Worm (Caenorhabditis elegans): Measurements from ENCODE around the gene dhs-7.
A peak's percentile ranks its signal among the peaks of the same experiment; 100 is the strongest.

dhs-7 gene

DNA sequence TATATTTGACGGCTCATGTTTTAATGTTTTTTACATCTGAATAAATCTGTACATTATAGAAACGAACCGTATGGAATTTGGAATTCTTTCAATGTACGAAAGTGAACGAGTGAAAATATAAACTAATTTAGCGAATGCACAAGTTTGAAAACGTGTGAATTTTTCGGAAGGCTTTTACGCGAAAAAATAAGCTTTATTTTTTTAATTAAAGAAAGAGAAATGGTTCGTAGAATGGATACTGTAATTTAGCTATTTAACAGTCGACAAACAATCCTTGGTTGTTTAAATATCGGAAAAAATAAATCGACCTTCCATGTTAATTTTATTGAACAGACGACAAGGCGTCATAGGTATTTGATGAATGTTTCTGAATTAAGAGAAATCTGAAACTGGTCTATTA is 12.7 kb downstream of the dhs-7 start, which contains the start of gene acdh-12:
Gene acdh-12 (minus strand): TSS at position 101 of the 400 bp plus-strand sequence.
- TF ChIP-seq klf-2 (GFP tag; conservative IDR thresholded peaks at IDR 0.05) (no peak), tab-1 (GFP tag; IDR thresholded peaks at IDR 0.05) (no peak), flt-1 (GFP tag; IDR thresholded peaks at IDR 0.05) (no peak), med-1 (GFP tag; optimal IDR thresholded peaks at IDR 0.05; ENCODE audit: insufficient read depth) (no peak), T22C8.4 (GFP tag; IDR thresholded peaks at IDR 0.05) (no peak), cog-1 (tag; optimal IDR thresholded peaks at IDR 0.05) (no peak), ztf-29 (GFP tag; IDR thresholded peaks at IDR 0.05) (no peak), ref-1 (GFP tag; conservative IDR thresholded peaks at IDR 0.05) (no peak), ztf-23 (GFP tag; IDR thresholded peaks at IDR 0.05) (no peak)

DNA sequence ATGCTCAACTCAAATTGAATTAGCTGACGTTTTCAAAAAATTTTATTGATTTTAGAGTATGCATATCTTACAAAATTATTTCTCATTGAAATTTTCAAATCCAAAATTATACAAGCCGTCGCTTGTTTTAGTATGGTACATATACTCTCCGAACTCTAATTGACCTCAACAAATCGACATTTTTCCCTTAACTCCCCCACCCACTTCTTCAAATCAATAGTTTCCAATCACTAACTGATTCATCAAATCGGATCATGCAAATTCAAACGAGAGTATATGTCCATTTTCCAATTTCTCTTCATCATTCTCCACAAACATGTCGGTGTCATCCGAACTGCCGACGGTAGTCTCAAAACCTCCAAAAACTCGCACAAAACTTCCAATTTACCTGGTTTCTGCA is 19.1 kb downstream of the dhs-7 start, which contains the start of gene E04F6.4:
Gene E04F6.4 (plus strand): TSS at position 301 of the 400 bp plus-strand sequence.
- TF ChIP-seq med-1 (GFP tag; optimal IDR thresholded peaks at IDR 0.05; ENCODE audit: insufficient read depth) (no peak), klf-2 (GFP tag; conservative IDR thresholded peaks at IDR 0.05) (no peak), tab-1 (GFP tag; IDR thresholded peaks at IDR 0.05) (no peak), flt-1 (GFP tag; IDR thresholded peaks at IDR 0.05) (no peak), cog-1 (tag; optimal IDR thresholded peaks at IDR 0.05) (no peak), ztf-29 (GFP tag; IDR thresholded peaks at IDR 0.05) (no peak), ref-1 (GFP tag; conservative IDR thresholded peaks at IDR 0.05) (no peak), ztf-23 (GFP tag; IDR thresholded peaks at IDR 0.05) (no peak), T22C8.4 (GFP tag; IDR thresholded peaks at IDR 0.05) (no peak)

DNA sequence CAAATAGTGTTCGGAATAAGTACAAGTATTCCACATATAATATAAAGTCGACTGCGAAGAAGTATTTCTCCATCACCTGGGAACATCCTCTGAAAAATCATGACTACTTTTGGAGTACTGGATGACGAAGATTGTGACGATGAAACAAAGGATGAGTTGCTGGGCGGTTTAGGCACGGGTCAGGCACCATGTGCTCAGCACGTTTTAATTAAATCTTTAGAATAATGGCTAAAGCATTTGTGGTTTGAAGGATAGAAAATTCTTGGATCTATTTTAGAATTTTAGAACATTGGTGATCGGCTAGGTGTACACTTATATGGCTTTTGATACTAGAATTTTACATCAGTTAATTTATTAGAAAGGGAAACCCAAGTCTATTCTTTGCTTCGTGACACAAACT is 21.1 kb downstream of the dhs-7 start, which contains the start of gene C27H5.6:
Gene C27H5.6 (minus strand): TSS at position 101 of the 400 bp plus-strand sequence.
- no peak for TF ChIP-seq cog-1 (tag; optimal IDR thresholded peaks at IDR 0.05)
- TF ChIP-seq klf-2 (GFP tag; conservative IDR thresholded peaks at IDR 0.05), result no peak
- TF ChIP-seq flt-1 (GFP tag; IDR thresholded peaks at IDR 0.05), result no peak
- no peak for TF ChIP-seq tab-1 (GFP tag; IDR thresholded peaks at IDR 0.05)
- no peak for TF ChIP-seq T22C8.4 (GFP tag; IDR thresholded peaks at IDR 0.05)
- no peak for TF ChIP-seq ztf-23 (GFP tag; IDR thresholded peaks at IDR 0.05)
- TF ChIP-seq ref-1 (GFP tag; conservative IDR thresholded peaks at IDR 0.05), result no peak
- no peak for TF ChIP-seq ztf-29 (GFP tag; IDR thresholded peaks at IDR 0.05)
- no peak for TF ChIP-seq med-1 (GFP tag; optimal IDR thresholded peaks at IDR 0.05; ENCODE audit: insufficient read depth)

DNA sequence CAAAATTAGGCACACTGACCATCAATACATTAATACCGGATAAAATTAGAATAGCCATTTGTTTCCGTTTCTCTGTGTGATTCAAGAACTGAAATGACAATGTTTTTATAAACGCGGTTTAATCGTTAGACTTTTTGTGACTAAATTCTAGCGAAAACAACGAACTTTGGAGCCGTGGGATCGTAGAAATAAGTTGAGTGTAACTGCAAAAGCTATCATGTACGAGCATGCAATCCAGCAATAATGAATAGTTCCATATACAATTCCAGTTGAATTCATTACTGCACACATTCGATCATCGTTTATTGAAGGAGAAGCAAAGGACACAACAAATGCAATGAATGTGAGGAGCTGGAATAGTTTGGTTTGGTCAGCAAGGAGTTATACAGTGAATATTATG is 22.1 kb downstream of the dhs-7 start:
- no peak for TF ChIP-seq cog-1 (tag; optimal IDR thresholded peaks at IDR 0.05)
- TF ChIP-seq med-1 (GFP tag; optimal IDR thresholded peaks at IDR 0.05; ENCODE audit: insufficient read depth), result no peak
- no peak for TF ChIP-seq flt-1 (GFP tag; IDR thresholded peaks at IDR 0.05)
- no peak for TF ChIP-seq klf-2 (GFP tag; conservative IDR thresholded peaks at IDR 0.05)
- no peak for TF ChIP-seq ztf-29 (GFP tag; IDR thresholded peaks at IDR 0.05)
- no peak for TF ChIP-seq ref-1 (GFP tag; conservative IDR thresholded peaks at IDR 0.05)
- no peak for TF ChIP-seq tab-1 (GFP tag; IDR thresholded peaks at IDR 0.05)
- no peak for TF ChIP-seq T22C8.4 (GFP tag; IDR thresholded peaks at IDR 0.05)
- no peak for TF ChIP-seq ztf-23 (GFP tag; IDR thresholded peaks at IDR 0.05)

DNA sequence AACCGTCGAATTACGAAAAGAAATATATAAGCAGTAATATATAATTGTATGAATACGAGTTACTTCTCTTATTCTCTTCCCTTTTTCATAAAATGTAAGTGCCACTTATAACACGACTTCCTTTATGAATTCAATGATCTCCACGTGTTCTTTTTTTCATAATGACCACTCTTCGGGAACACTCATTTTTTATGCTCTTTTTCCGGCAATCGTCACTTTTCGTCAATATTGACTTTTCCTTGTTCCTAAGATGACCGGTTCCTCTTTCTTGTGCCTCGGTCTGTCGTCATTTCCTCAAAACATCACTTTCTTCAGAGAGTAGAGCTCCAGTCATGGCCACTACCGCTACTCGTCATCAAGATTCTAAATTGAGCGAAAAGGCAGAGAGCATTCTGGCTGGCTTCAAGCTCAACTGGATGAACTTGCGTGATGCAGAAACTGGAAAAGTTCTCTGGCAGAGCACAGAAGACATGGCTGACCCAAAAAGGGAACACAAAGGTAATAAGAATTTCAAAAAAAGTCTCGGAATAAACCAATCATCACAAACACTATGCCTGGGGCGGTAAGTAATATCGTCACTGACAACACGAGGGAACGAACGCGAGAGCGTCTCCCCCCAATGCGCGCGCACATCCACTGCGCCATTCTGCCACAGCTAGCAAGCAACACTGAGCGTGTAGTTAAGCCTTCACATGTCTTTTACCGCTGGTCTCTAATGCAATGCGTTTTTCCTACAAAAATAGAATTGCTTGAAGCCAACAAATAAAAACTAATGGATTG is 24.6 kb downstream of the dhs-7 start, which contains the start of gene pdl-1:
Gene pdl-1 (plus strand): TSS at position 309 of the 780 bp plus-strand sequence.
- TF ChIP-seq klf-2 (GFP tag; conservative IDR thresholded peaks at IDR 0.05) (peak; percentile 94), ref-1 (GFP tag; conservative IDR thresholded peaks at IDR 0.05) (peak; percentile 94), ztf-29 (GFP tag; IDR thresholded peaks at IDR 0.05) (peak; percentile 94), med-1 (GFP tag; optimal IDR thresholded peaks at IDR 0.05; ENCODE audit: insufficient read depth) (peak; percentile 63), flt-1 (GFP tag; IDR thresholded peaks at IDR 0.05) (peak; percentile 98), tab-1 (GFP tag; IDR thresholded peaks at IDR 0.05) (peak; percentile 97), ztf-23 (GFP tag; IDR thresholded peaks at IDR 0.05) (peak; percentile 96), T22C8.4 (GFP tag; IDR thresholded peaks at IDR 0.05) (peak; percentile 95), cog-1 (tag; optimal IDR thresholded peaks at IDR 0.05) (peak; percentile 91)

DNA sequence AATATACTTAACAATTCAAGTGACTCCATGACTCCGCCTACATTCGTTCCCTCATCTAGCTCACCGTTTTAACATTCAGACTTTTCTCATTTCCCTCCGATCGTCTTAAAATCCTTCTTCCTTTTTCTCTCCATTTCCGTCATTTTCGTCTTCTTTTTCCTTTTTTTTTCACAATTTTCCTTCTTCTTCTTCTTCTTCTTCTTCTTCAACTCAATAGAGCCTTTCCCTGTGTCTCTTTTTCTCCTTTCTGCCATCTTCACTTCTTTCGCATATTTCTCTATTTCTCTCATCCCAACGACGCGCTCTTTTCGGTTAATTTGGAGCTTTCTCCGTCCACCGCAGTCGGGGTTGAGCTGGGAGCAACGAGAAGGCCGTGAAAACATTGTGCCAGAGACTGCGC is 25.6 kb downstream of the dhs-7 start:
- TF ChIP-seq flt-1 (GFP tag; IDR thresholded peaks at IDR 0.05), result no peak
- TF ChIP-seq T22C8.4 (GFP tag; IDR thresholded peaks at IDR 0.05), result no peak
- TF ChIP-seq ref-1 (GFP tag; conservative IDR thresholded peaks at IDR 0.05), result no peak
- TF ChIP-seq med-1 (GFP tag; optimal IDR thresholded peaks at IDR 0.05; ENCODE audit: insufficient read depth), result no peak
- no peak for TF ChIP-seq ztf-23 (GFP tag; IDR thresholded peaks at IDR 0.05)
- TF ChIP-seq klf-2 (GFP tag; conservative IDR thresholded peaks at IDR 0.05), result no peak
- no peak for TF ChIP-seq ztf-29 (GFP tag; IDR thresholded peaks at IDR 0.05)
- TF ChIP-seq cog-1 (tag; optimal IDR thresholded peaks at IDR 0.05), result no peak
- TF ChIP-seq tab-1 (GFP tag; IDR thresholded peaks at IDR 0.05), result no peak

DNA sequence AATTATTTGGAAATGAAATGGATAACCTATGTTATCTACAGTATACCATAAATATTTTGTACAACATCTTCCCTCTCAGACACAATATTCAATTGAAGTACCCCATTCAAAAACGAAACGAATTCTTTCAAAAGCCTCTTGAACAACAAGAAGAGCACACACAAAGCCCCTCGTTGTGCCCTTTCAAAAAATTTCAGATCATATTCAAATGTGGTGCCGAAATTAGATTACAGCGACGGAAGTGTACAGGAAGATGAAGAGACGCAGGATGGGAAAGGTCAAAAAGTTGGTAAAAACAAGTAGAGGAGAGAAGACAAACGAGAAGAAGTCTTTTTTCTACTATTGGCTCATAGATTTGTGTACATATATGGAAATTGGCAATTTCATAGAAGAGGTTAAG is 32.2 kb downstream of the dhs-7 start:
- TF ChIP-seq ztf-29 (GFP tag; IDR thresholded peaks at IDR 0.05) (no peak), tab-1 (GFP tag; IDR thresholded peaks at IDR 0.05) (no peak), med-1 (GFP tag; optimal IDR thresholded peaks at IDR 0.05; ENCODE audit: insufficient read depth) (no peak), ref-1 (GFP tag; conservative IDR thresholded peaks at IDR 0.05) (no peak), T22C8.4 (GFP tag; IDR thresholded peaks at IDR 0.05) (no peak), ztf-23 (GFP tag; IDR thresholded peaks at IDR 0.05) (no peak), cog-1 (tag; optimal IDR thresholded peaks at IDR 0.05) (no peak), klf-2 (GFP tag; conservative IDR thresholded peaks at IDR 0.05) (no peak), flt-1 (GFP tag; IDR thresholded peaks at IDR 0.05) (no peak)

DNA sequence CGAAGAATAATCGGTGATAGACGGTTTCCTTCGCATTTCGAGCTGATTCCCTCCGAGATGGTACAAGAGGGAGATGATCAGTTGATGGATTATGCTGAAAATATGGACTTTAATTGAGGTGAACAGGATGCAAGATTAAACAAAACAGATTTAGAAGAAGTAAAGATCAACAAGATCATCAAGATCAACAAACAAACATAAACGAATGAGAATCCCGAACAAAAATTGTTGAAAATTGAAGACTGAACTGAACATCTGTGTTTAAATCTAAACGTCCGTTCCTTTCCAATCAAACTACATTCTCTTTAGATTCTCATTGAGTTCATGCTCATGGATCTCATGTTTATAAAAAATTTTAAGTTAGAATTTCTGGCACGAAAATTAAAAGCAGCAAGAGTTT is 33.4 kb downstream of the dhs-7 start, which contains the start of gene glc-4:
Gene glc-4 (minus strand): TSS at position 101 of the 400 bp plus-strand sequence.
- TF ChIP-seq tab-1 (GFP tag; IDR thresholded peaks at IDR 0.05) (no peak), flt-1 (GFP tag; IDR thresholded peaks at IDR 0.05) (no peak), ztf-23 (GFP tag; IDR thresholded peaks at IDR 0.05) (no peak), ref-1 (GFP tag; conservative IDR thresholded peaks at IDR 0.05) (no peak), klf-2 (GFP tag; conservative IDR thresholded peaks at IDR 0.05) (no peak), ztf-29 (GFP tag; IDR thresholded peaks at IDR 0.05) (no peak), T22C8.4 (GFP tag; IDR thresholded peaks at IDR 0.05) (no peak), med-1 (GFP tag; optimal IDR thresholded peaks at IDR 0.05; ENCODE audit: insufficient read depth) (no peak), cog-1 (tag; optimal IDR thresholded peaks at IDR 0.05) (no peak)
